Worm (Caenorhabditis elegans): ENCODE data around the gene famh-161.

The famh-161 gene

DNA sequence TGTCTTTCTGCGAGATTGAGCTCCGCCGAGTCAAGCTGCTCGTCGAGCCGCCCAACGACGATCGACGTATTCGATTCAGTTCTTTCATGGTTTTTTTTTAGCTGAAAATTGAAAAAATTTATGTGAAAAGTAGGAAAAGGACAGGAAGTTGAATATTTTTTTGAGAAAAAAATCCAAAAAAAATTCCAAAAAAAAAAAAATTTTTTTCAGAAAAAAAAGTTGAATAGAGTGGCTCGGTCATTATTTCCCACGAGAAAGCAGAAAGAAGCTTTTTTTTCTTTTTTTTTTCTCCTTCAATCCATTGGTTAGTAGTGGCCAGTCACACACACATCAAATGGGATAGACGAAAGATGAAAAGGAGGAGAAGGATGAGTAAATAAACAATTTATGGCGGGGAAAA lies 48.7 kb downstream of the famh-161 start, which contains the start of gene dhcr-7:
TSS of gene dhcr-7 (minus strand) at position 101 of the 400 bp plus-strand sequence.
- TF ChIP-seq ztf-29 (GFP tag; IDR thresholded peaks at IDR 0.05) (no peak), tab-1 (GFP tag; IDR thresholded peaks at IDR 0.05) (no peak), med-1 (GFP tag; optimal IDR thresholded peaks at IDR 0.05; ENCODE audit: insufficient read depth) (no peak), klf-2 (GFP tag; conservative IDR thresholded peaks at IDR 0.05) (no peak), ztf-23 (GFP tag; IDR thresholded peaks at IDR 0.05) (no peak), T22C8.4 (GFP tag; IDR thresholded peaks at IDR 0.05) (no peak), flt-1 (GFP tag; IDR thresholded peaks at IDR 0.05) (no peak), cog-1 (tag; optimal IDR thresholded peaks at IDR 0.05) (no peak)

ce11 chrV:20480790-20481189 lies 53.2 kb downstream of the famh-161 start:
- no peak for TF ChIP-seq tab-1 (GFP tag; IDR thresholded peaks at IDR 0.05)
- no peak for TF ChIP-seq ztf-29 (GFP tag; IDR thresholded peaks at IDR 0.05)
- no peak for TF ChIP-seq flt-1 (GFP tag; IDR thresholded peaks at IDR 0.05)
- TF ChIP-seq cog-1 (tag; optimal IDR thresholded peaks at IDR 0.05): no peak
- no peak for TF ChIP-seq klf-2 (GFP tag; conservative IDR thresholded peaks at IDR 0.05)
- TF ChIP-seq ref-1 (GFP tag; conservative IDR thresholded peaks at IDR 0.05): no peak
- TF ChIP-seq med-1 (GFP tag; optimal IDR thresholded peaks at IDR 0.05; ENCODE audit: insufficient read depth): no peak
- TF ChIP-seq ztf-23 (GFP tag; IDR thresholded peaks at IDR 0.05): no peak
- no peak for TF ChIP-seq T22C8.4 (GFP tag; IDR thresholded peaks at IDR 0.05)
